Fruit fly (Drosophila melanogaster) whole organism, pupa: ENCODE results near the gene Hph.

Source experiments
- CG12605 ChIP-seq: fragments of 200-800 bp; sonication (Bioruptor generic); IDR thresholded peaks from 2 replicates; pipeline ENCODE4 v1.3.6; 2022; ENCODE audit warnings: missing biosample characterization, missing genetic modification characterization
- CG13204 ChIP-seq: fragments of 200-800 bp; sonication (Bioruptor generic); optimal IDR thresholded peaks from 2 replicates; lab custom pipeline; 2018; ENCODE audit warnings: missing biosample characterization, mild to moderate bottlenecking, missing genetic modification characterization, moderate library complexity
- CG15710 ChIP-seq: fragments of 200-800 bp; sonication (Bioruptor generic); optimal IDR thresholded peaks from 2 replicates; lab custom pipeline; 2018; ENCODE audit warnings: missing biosample characterization, mild to moderate bottlenecking, missing genetic modification characterization, moderate library complexity
- CG17806 ChIP-seq: fragments of 200-800 bp; sonication (Bioruptor generic); optimal IDR thresholded peaks from 2 replicates; lab custom pipeline; 2018; ENCODE audit warnings: missing biosample characterization, mild to moderate bottlenecking, missing genetic modification characterization, moderate library complexity
- CG34367 ChIP-seq: fragments of 200-800 bp; sonication (Bioruptor generic); optimal IDR thresholded peaks from 2 replicates; lab custom pipeline; 2018; ENCODE audit warnings: missing biosample characterization, mild to moderate bottlenecking, missing genetic modification characterization
- CG4496 ChIP-seq: fragments of 200-800 bp; sonication (Bioruptor generic); IDR thresholded peaks from 3 replicates; pipeline ENCODE4 v1.3.6; 2022; ENCODE audit warnings: missing biosample characterization, missing genetic modification characterization
- CG8159 ChIP-seq: fragments of 200-800 bp; sonication (Bioruptor generic); optimal IDR thresholded peaks from 3 replicates; lab custom pipeline; 2018; ENCODE audit warnings: missing biosample characterization, mild to moderate bottlenecking, missing genetic modification characterization, moderate library complexity
- CG8301 ChIP-seq: fragments of 200-800 bp; sonication (Bioruptor generic); optimal IDR thresholded peaks from 2 replicates; lab custom pipeline; 2018; ENCODE audit warnings: missing biosample characterization, mild to moderate bottlenecking, missing genetic modification characterization
- D1 ChIP-seq: fragments of 200-800 bp; sonication (Bioruptor generic); optimal IDR thresholded peaks from 2 replicates; lab custom pipeline; 2018; ENCODE audit warnings: missing biosample characterization, mild to moderate bottlenecking, missing genetic modification characterization, moderate library complexity
- EcR ChIP-seq: fragments of 200-800 bp; sonication (Bioruptor generic); optimal IDR thresholded peaks from 3 replicates; lab custom pipeline; 2019; ENCODE audit warnings: missing biosample characterization, missing genetic modification characterization, mild to moderate bottlenecking, moderate library complexity, missing genetic modification reagents
- fd96Ca ChIP-seq: fragments of 200-800 bp; sonication (Bioruptor generic); IDR thresholded peaks from 3 replicates; pipeline ENCODE4 v1.3.6; 2022; ENCODE audit warnings: missing biosample characterization, missing genetic modification characterization
- rn ChIP-seq: fragments of 200-800 bp; sonication (Bioruptor generic); IDR thresholded peaks from 2 replicates; pipeline ENCODE4 v1.3.6; 2022; ENCODE audit warnings: missing biosample characterization, missing genetic modification characterization

- no peak for TF ChIP-seq CG34367 (tag; lab: Kevin White, UChicago)
- TF ChIP-seq D1 (tag; lab: Kevin White, UChicago), result no peak
- no peak for TF ChIP-seq CG15710
- no peak for TF ChIP-seq rn (GFP tag; lab: Robert Waterston, UW)
- TF ChIP-seq fd96Ca, result peak; percentile 54; the same call in 2 of the 3 replicates
- TF ChIP-seq CG8301 (tag; lab: Kevin White, UChicago), result no peak
- TF ChIP-seq CG17806 (tag; lab: Kevin White, UChicago), result no peak
- no peak for TF ChIP-seq EcR (GFP tag; lab: Kevin White, UChicago)
- TF ChIP-seq CG12605 (GFP tag; lab: Robert Waterston, UW), result no peak
- no peak for TF ChIP-seq CG8159 (tag; lab: Kevin White, UChicago)
- TF ChIP-seq CG4496 (GFP tag; lab: Robert Waterston, UW), result no peak
- TF ChIP-seq CG13204 (GFP tag; lab: Kevin White, UChicago), result no peak
These were observed 30.2 kb downstream of the Hph start for dm6 chr3R:5286918-5287636.
